Worm (Caenorhabditis elegans): ENCODE data around the gene C44C11.6.

DNA sequence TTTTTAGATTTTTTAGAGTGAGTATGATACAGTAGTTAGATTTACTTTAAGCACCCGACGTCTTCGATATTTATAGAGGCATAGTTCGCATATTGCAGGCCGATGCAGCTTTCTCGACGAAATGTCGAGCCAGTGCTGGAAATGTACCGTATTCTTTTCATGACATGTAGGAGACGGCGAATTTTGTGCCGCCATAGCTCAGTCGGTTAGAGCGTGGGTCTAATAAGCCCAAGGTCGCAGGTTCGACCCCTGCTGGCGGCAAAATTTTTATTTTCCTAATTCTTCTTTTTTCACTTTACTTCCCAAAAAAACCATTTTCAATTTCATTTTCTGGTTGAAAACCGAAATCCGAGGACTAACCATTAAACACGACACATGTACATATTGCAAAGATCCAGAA, 17.7 kb downstream of the C44C11.6 start:
- TF ChIP-seq ztf-11 (tag; optimal IDR thresholded peaks at IDR 0.05): no peak
- no peak for TF ChIP-seq skn-1 (tag; optimal IDR thresholded peaks at IDR 0.05)
- no peak for TF ChIP-seq mdl-1 (tag; optimal IDR thresholded peaks at IDR 0.05)
- TF ChIP-seq nhr-12 (tag; optimal IDR thresholded peaks at IDR 0.05): no peak
- no peak for TF ChIP-seq elt-3 (tag; optimal IDR thresholded peaks at IDR 0.05)
- no peak for TF ChIP-seq pha-4 (tag; optimal IDR thresholded peaks at IDR 0.05)
- TF ChIP-seq fos-1 (tag; optimal IDR thresholded peaks at IDR 0.05): no peak
- TF ChIP-seq ceh-16 (tag; optimal IDR thresholded peaks at IDR 0.05): no peak
- no peak for TF ChIP-seq daf-12 (tag; optimal IDR thresholded peaks at IDR 0.05)
- TF ChIP-seq nhr-25 (tag; optimal IDR thresholded peaks at IDR 0.05): no peak
